Worm (Caenorhabditis elegans): ENCODE data around the gene tos-1.

Gene tos-1

DNA sequence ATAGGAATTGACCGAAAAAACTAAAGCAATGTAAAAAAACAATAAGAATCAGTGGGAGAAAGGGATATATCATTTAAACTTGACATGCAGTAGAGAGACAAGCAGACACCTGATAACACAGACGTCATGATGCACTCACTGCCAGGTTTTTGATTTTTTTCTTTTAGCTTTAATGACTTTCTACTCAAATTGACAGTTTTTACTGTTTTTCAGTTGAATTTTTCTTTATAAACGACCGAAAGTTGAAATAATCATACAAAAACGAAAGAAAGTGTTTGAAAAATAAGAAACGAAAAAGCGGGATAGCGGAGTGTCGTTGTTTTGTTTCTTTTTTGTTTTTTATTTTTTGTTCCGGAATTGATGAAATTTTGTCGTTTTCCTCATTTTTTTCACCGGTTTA is 9.8 kb downstream of the tos-1 start, which contains the start of gene ucp-4:
TSS of gene ucp-4 (plus strand) at position 83 of the 400 bp plus-strand sequence.
- no peak for TF ChIP-seq nhr-76 (tag; optimal IDR thresholded peaks at IDR 0.05)
- TF ChIP-seq sem-2 (GFP tag; optimal IDR thresholded peaks at IDR 0.05), result no peak
- no peak for TF ChIP-seq flh-1 (GFP tag; optimal IDR thresholded peaks at IDR 0.05)
- TF ChIP-seq unc-120 (tag; optimal IDR thresholded peaks at IDR 0.05; ENCODE audit: poor library complexity, severe bottlenecking), result no peak
- no peak for TF ChIP-seq ceh-83 (GFP tag; optimal IDR thresholded peaks at IDR 0.05)
- no peak for TF ChIP-seq ceh-39 (tag; optimal IDR thresholded peaks at IDR 0.05)
- TF ChIP-seq ham-2 (GFP tag; optimal IDR thresholded peaks at IDR 0.05), result no peak
- TF ChIP-seq pha-4 (tag; optimal IDR thresholded peaks at IDR 0.05), result no peak
- TF ChIP-seq unc-39 (tag; optimal IDR thresholded peaks at IDR 0.05), result no peak
- TF ChIP-seq hlh-1 (tag; optimal IDR thresholded peaks at IDR 0.05), result no peak
- TF ChIP-seq nhr-2 (tag; optimal IDR thresholded peaks at IDR 0.05), result no peak
- no peak for TF ChIP-seq mab-5 (tag; optimal IDR thresholded peaks at IDR 0.05)

DNA sequence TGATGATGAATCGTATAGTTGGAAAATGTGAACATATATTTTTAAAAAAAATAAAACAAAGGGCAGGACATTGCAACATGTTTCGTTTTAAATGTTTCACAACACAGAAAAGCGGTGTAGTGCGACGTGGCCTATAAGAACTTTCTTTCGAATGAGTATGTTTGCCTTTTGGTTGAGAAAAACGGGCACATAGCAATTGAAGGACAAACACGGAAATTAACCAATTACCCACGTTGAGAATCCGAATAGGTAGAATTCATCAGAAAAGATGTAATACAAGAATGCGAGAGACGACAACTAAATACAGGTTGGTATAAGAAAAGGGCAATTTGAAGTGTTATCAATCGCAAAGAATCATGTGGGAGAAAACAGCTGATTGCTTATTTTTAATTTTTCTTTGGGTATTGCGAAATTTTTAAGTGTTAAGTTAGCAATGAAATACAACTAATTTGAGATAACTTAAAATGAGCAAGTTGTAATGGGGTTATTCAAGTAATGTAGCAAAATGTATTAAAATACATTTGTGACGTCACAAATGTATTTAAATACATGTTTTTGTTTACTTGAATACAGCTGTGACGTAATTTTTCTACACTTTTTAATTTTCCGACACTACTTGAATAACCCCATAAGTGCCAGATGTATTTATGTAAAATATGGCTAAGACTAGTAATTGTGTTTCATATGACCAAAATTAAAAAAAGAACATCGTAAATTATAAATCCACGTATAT is 10.5 kb downstream of the tos-1 start, which contains the start of gene acl-14:
TSS of gene acl-14 (minus strand) at position 316 of the 733 bp plus-strand sequence.
- TF ChIP-seq unc-39 (tag; optimal IDR thresholded peaks at IDR 0.05) (no peak), zip-8 (tag; optimal IDR thresholded peaks at IDR 0.05) (peak; percentile 97)

DNA sequence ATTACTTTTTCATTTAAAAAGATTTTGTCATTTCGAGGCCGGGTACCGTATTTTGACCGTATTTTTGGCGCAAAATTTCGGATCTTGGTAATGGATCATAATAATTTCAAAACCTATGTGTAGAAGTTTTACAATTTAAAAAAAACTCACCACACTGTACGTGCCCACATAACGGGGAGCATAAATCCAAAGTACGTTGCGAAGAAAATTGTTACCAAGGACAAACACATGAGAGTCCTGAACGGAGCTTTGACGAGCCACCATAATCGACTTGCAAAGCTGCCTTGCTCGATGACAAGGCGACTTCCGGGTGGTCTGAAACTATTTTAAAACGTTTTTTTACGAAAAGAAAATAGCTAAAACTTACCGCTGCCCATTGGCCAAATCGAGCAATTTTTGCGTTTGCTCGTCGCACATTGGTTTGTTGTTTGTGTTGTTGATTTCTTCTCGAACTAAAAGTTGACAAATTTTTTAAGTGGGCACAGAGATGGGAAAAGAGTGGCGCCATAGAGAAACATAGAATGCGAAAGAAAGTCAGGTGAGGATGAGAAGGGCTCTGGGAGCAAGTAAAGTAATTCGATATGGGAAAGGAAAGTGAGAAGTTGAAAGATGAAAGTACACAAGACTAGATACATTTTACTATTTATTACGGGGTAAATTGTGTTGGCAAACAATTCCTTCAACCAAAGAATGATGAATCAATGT is 11.2 kb downstream of the tos-1 start:
- TF ChIP-seq hlh-1 (tag; optimal IDR thresholded peaks at IDR 0.05) (no peak), unc-39 (tag; optimal IDR thresholded peaks at IDR 0.05) (no peak), nhr-12 (tag; optimal IDR thresholded peaks at IDR 0.05) (no peak), elt-1 (tag; optimal IDR thresholded peaks at IDR 0.05; ENCODE audit: borderline replicate concordance, insufficient read depth) (no peak)

- TF ChIP-seq sem-2 (GFP tag; optimal IDR thresholded peaks at IDR 0.05) (no peak), lin-32 (GFP tag; optimal IDR thresholded peaks at IDR 0.05) (no peak), pha-4 (tag; optimal IDR thresholded peaks at IDR 0.05) (no peak), ceh-83 (GFP tag; optimal IDR thresholded peaks at IDR 0.05) (no peak), nhr-2 (tag; optimal IDR thresholded peaks at IDR 0.05) (no peak), ceh-43 (GFP tag; optimal IDR thresholded peaks at IDR 0.05) (no peak), lsy-2 (tag; optimal IDR thresholded peaks at IDR 0.05) (no peak), cnd-1 (tag; optimal IDR thresholded peaks at IDR 0.05) (no peak), unc-62 (GFP tag; optimal IDR thresholded peaks at IDR 0.05) (no peak), nhr-237 (tag; optimal IDR thresholded peaks at IDR 0.05) (no peak), elt-3 (tag; optimal IDR thresholded peaks at IDR 0.05) (no peak), ham-2 (GFP tag; optimal IDR thresholded peaks at IDR 0.05) (no peak), ces-1 (GFP tag; optimal IDR thresholded peaks at IDR 0.05) (no peak), drap-1 (GFP tag; optimal IDR thresholded peaks at IDR 0.05) (no peak)
Observed at ce11 chrV:9329245-9329979, 14.6 kb downstream of the tos-1 start.

DNA sequence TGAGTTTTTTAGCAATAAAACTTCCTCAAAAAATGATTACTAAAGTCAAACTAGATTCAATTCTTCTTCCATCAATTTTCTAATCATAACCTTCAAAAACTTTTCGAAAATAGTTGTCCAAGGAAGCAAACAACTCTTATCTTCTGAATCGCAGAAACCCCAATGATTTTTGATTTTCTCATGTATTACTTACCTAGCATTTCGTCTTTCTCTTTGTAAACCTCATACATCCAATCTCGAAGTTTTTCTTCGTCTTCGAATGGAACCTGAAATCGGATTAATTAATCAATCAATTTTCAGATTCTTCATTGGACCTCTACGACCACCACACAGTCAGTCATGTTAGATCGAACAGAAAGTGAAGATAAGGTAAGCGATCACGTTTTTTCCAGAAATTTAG is 15.3 kb downstream of the tos-1 start, which contains the start of gene K07B1.4:
TSS of gene K07B1.4 (plus strand) at position 301 of the 400 bp plus-strand sequence.
- TF ChIP-seq ces-1 (GFP tag; optimal IDR thresholded peaks at IDR 0.05), result no peak
- TF ChIP-seq mls-2 (tag; optimal IDR thresholded peaks at IDR 0.05), result no peak
- TF ChIP-seq mep-1 (tag; optimal IDR thresholded peaks at IDR 0.05), result no peak
- TF ChIP-seq ham-2 (GFP tag; optimal IDR thresholded peaks at IDR 0.05), result no peak
- TF ChIP-seq cnd-1 (tag; optimal IDR thresholded peaks at IDR 0.05), result no peak
- no peak for TF ChIP-seq ceh-39 (tag; optimal IDR thresholded peaks at IDR 0.05)
- no peak for TF ChIP-seq lin-32 (GFP tag; optimal IDR thresholded peaks at IDR 0.05)
- TF ChIP-seq nhr-12 (tag; optimal IDR thresholded peaks at IDR 0.05), result no peak

- TF ChIP-seq nhr-2 (tag; optimal IDR thresholded peaks at IDR 0.05) (no peak), mls-2 (tag; optimal IDR thresholded peaks at IDR 0.05) (no peak), snpc-4 (tag; optimal IDR thresholded peaks at IDR 0.05) (no peak), unc-39 (tag; optimal IDR thresholded peaks at IDR 0.05) (no peak), nhr-28 (tag; optimal IDR thresholded peaks at IDR 0.05) (no peak), flh-1 (GFP tag; optimal IDR thresholded peaks at IDR 0.05) (no peak), ztf-11 (tag; optimal IDR thresholded peaks at IDR 0.05) (no peak), cnd-1 (tag; optimal IDR thresholded peaks at IDR 0.05) (no peak), unc-62 (GFP tag; optimal IDR thresholded peaks at IDR 0.05) (no peak), nhr-12 (tag; optimal IDR thresholded peaks at IDR 0.05) (no peak), mep-1 (tag; optimal IDR thresholded peaks at IDR 0.05) (no peak), mab-5 (tag; optimal IDR thresholded peaks at IDR 0.05) (no peak), ceh-39 (tag; optimal IDR thresholded peaks at IDR 0.05) (no peak), ces-1 (GFP tag; optimal IDR thresholded peaks at IDR 0.05) (no peak), sem-2 (GFP tag; optimal IDR thresholded peaks at IDR 0.05) (no peak)
Observed at ce11 chrV:9327691-9328090, 16.3 kb downstream of the tos-1 start.
